Fruit fly (Drosophila melanogaster): ENCODE data around the gene pigeon.

Gene pigeon

DNA sequence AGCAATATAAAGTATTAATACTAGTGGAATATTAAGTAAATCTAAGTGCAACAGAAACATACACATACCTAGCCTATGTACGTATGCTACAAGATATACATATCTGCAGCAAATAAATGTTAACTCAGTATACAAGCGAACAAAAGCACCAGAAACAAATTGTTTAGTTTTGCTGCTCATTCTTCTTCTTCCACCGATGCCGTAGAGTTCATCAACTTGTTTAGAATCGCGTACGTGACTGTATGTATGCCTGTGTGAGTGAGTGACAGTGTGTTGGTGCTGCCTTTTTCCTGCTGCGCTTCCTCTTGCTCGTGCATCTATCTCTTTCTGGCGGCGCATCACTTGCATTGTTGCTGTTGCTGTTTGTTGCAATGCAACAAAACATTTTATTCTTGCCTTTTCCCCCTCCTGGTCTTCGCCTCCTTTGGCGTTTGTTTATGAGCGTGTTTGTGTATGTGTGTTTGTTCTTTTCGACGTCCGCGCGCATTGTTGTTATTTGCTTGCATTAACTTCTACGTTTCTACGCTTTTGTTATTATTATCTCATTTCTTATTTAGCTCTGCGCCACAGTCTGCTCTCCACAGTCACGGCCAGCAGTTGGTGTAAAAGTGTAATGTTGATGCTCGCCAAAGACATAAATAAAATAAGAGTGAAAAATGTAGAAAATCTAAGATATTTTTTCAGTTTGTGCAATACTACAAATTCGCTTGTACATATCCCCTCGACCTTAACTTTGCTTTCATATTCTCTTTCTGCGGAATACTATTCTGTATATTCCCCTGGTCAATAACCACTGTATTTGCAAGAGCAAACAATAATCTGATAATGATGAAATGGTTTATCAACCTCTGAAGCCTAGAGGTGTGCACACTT, 26.9 kb upstream of the pigeon start (continued):
- no peak for TF ChIP-seq YL-1 (GFP tag; optimal IDR thresholded peaks at IDR 0.05)
- no peak for TF ChIP-seq hb (GFP tag; IDR thresholded peaks at IDR 0.05; ENCODE audit: partially characterized antibody)
- TF ChIP-seq tup (GFP tag; optimal IDR thresholded peaks at IDR 0.05) = no peak
- TF ChIP-seq Xrp1 (GFP tag; IDR thresholded peaks at IDR 0.05) = peak; percentile 50; the same call in 1 of the 2 replicates
- 0 out of 2 replicates have a peak, but pooled peaks have one; percentile 35 for TF ChIP-seq vvl (GFP tag; IDR thresholded peaks at IDR 0.05)
- TF ChIP-seq Sry-β (GFP tag; optimal IDR thresholded peaks at IDR 0.05) = no peak
- TF ChIP-seq stwl (tag; optimal IDR thresholded peaks at IDR 0.05) = no peak
- TF ChIP-seq al (GFP tag; IDR thresholded peaks at IDR 0.05) = 0 out of 2 replicates have a peak, but pooled peaks have one; percentile 3
- no peak for TF ChIP-seq pita (GFP tag; optimal IDR thresholded peaks at IDR 0.05)
- TF ChIP-seq emc (GFP tag; optimal IDR thresholded peaks at IDR 0.05) = no peak
- peak; percentile 24 for TF ChIP-seq CG8359 (GFP tag; optimal IDR thresholded peaks at IDR 0.05; ENCODE audit: borderline replicate concordance)
- TF ChIP-seq trh (GFP tag; optimal IDR thresholded peaks at IDR 0.05) = no peak
- peak; percentile 27 for TF ChIP-seq shn (GFP tag; optimal IDR thresholded peaks at IDR 0.05)
- 0 out of 2 replicates have a peak, but pooled peaks have one; percentile 42 for TF ChIP-seq Awh (GFP tag; IDR thresholded peaks at IDR 0.05)
- TF ChIP-seq Camta (GFP tag; optimal IDR thresholded peaks at IDR 0.05) = no peak
- TF ChIP-seq CG31224 (GFP tag; IDR thresholded peaks at IDR 0.05) = no peak
- no peak for TF ChIP-seq GATAe (GFP tag; conservative IDR thresholded peaks at IDR 0.05)
- no peak for TF ChIP-seq mirr (GFP tag; optimal IDR thresholded peaks at IDR 0.05)
- no peak for TF ChIP-seq gfzf (GFP tag; optimal IDR thresholded peaks at IDR 0.05)
- TF ChIP-seq Optix (GFP tag; IDR thresholded peaks at IDR 0.05) = no peak
- no peak for TF ChIP-seq CG16779 (GFP tag; IDR thresholded peaks at IDR 0.05)
- no peak for TF ChIP-seq Bdp1 (GFP tag; optimal IDR thresholded peaks at IDR 0.05)
- TF ChIP-seq CG10267 (tag; optimal IDR thresholded peaks at IDR 0.05) = peak; percentile 11
- TF ChIP-seq nerfin-1 (tag; optimal IDR thresholded peaks at IDR 0.05) = peak; percentile 30
- TF ChIP-seq Fer2 (tag; optimal IDR thresholded peaks at IDR 0.05) = no peak
- peak; percentile 25 for TF ChIP-seq Sox102F (GFP tag; optimal IDR thresholded peaks at IDR 0.05)
- no peak for TF ChIP-seq btn (GFP tag; optimal IDR thresholded peaks at IDR 0.05)
- TF ChIP-seq jigr1 (GFP tag; IDR thresholded peaks at IDR 0.05) = no peak
- no peak for TF ChIP-seq Dref (GFP tag; IDR thresholded peaks at IDR 0.05)
- peak; percentile 23; the same call in 1 of the 2 replicates for TF ChIP-seq CG6689 (GFP tag; IDR thresholded peaks at IDR 0.05)
- no peak for TF ChIP-seq CG1024 (GFP tag; IDR thresholded peaks at IDR 0.05)
- TF ChIP-seq prd (optimal IDR thresholded peaks at IDR 0.05) = no peak
- 0 out of 3 replicates have a peak, but pooled peaks have one; percentile 38 for TF ChIP-seq prd (GFP tag; IDR thresholded peaks at IDR 0.05)
- no peak for TF ChIP-seq Neu2 (GFP tag; optimal IDR thresholded peaks at IDR 0.05; ENCODE audit: borderline replicate concordance)
- TF ChIP-seq Dll (GFP tag; IDR thresholded peaks at IDR 0.05; ENCODE audit: partially characterized antibody) = no peak
- no peak for TF ChIP-seq onecut (GFP tag; IDR thresholded peaks at IDR 0.05)
- peak; percentile 25 for TF ChIP-seq CG1602 (GFP tag; optimal IDR thresholded peaks at IDR 0.05)
- no peak for TF ChIP-seq peb (GFP tag; IDR thresholded peaks at IDR 0.05)
- no peak for TF ChIP-seq ab (GFP tag; optimal IDR thresholded peaks at IDR 0.05)
- peak; percentile 31; the same call in 1 of the 2 replicates for TF ChIP-seq CG14441 (GFP tag; IDR thresholded peaks at IDR 0.05)
- TF ChIP-seq Fer1 (GFP tag; optimal IDR thresholded peaks at IDR 0.05) = no peak
- no peak for TF ChIP-seq CG16813 (GFP tag; IDR thresholded peaks at IDR 0.05; ENCODE audit: partially characterized antibody)
- no peak for TF ChIP-seq otp (GFP tag; IDR thresholded peaks at IDR 0.05)
- peak; percentile 18 for TF ChIP-seq jumu (GFP tag; optimal IDR thresholded peaks at IDR 0.05)
- no peak for TF ChIP-seq hth (optimal IDR thresholded peaks at IDR 0.05)
- TF ChIP-seq Ptx1 (GFP tag; IDR thresholded peaks at IDR 0.05) = 0 out of 2 replicates have a peak, but pooled peaks have one; percentile 19
- no peak for TF ChIP-seq CG34422 (GFP tag; IDR thresholded peaks at IDR 0.05)
- no peak for TF ChIP-seq slp2 (GFP tag; optimal IDR thresholded peaks at IDR 0.05)
- no peak for TF ChIP-seq nerfin-2 (GFP tag; IDR thresholded peaks at IDR 0.05; ENCODE audit: partially characterized antibody)
- peak; percentile 2 for TF ChIP-seq CG13296 (GFP tag; optimal IDR thresholded peaks at IDR 0.05)
